Worm (Caenorhabditis elegans): ENCODE results near the gene ZK822.1.

The ZK822.1 gene

ce11 chrIV:11955592-11955991 is 33.7 kb upstream of the ZK822.1 start:
- TF ChIP-seq ets-7 (tag; optimal IDR thresholded peaks at IDR 0.05) (no peak), aly-1 (tag; optimal IDR thresholded peaks at IDR 0.05) (no peak), ceh-36 (tag; optimal IDR thresholded peaks at IDR 0.05) (no peak), pes-1 (GFP tag; IDR thresholded peaks at IDR 0.05) (no peak), tra-4 (tag; optimal IDR thresholded peaks at IDR 0.05) (no peak)

- TF ChIP-seq hmbx-1 (tag; optimal IDR thresholded peaks at IDR 0.05) (no peak), scrt-1 (GFP tag; IDR thresholded peaks at IDR 0.05) (no peak)
These were observed 30.8 kb upstream of the ZK822.1 start, which contains the start of gene gdh-1 for ce11 chrIV:11952612-11953299. gdh-1 (plus strand) TSS chrIV:11953249.

DNA sequence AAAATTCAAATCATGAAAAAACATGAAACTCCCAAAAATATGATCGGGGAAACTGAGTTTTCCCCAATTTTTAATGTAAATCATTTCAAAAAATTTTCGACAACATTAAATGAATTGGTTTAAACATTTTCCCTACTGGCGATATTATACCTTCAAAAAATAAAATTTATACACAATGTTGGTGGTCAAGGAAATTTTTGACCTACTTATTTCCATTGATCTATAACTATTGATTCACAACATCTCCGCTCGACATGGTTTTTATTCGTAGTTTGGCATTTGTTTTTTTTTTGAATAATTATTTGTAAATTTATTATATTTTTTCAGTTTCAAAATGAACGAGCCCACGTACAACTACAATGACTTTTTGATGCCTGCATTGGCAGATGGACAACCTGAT is 28.3 kb upstream of the ZK822.1 start, which contains the start of gene tbx-36:
tbx-36 (plus strand) TSS at position 301 of the 400 bp plus-strand sequence.
- TF ChIP-seq hmg-4 (GFP tag; optimal IDR thresholded peaks at IDR 0.05) (no peak), ceh-13 (GFP tag; optimal IDR thresholded peaks at IDR 0.05) (no peak), hmbx-1 (tag; optimal IDR thresholded peaks at IDR 0.05) (no peak), sea-1 (GFP tag; conservative IDR thresholded peaks at IDR 0.05) (no peak), hnd-1 (tag; optimal IDR thresholded peaks at IDR 0.05) (no peak), ceh-36 (tag; optimal IDR thresholded peaks at IDR 0.05) (no peak), ama-1 (optimal IDR thresholded peaks at IDR 0.05) (no peak), aly-1 (tag; optimal IDR thresholded peaks at IDR 0.05) (no peak), tra-4 (tag; optimal IDR thresholded peaks at IDR 0.05) (no peak), scrt-1 (GFP tag; IDR thresholded peaks at IDR 0.05) (no peak), tbx-37 (GFP tag; conservative IDR thresholded peaks at IDR 0.05) (no peak)

DNA sequence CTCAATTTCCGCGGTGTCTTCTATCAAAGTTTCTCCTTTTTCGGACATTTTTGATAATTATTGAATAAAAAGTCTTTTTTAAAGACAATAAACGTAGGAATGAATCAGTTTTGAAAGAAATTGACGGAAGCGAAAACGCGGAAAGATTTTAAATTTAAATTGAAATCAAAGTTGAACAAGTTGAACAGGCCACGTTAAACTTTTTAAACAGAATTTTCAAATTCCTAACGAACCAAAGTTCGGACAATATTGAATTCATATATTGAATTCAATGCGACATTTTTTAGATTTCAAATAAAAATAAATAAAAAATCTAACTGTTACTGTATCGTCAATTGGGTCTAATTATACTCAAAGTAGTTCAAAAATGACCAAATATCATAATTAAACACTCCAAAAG is 27.8 kb upstream of the ZK822.1 start, which contains the start of gene hdl-1:
hdl-1 (minus strand) TSS at position 101 of the 400 bp plus-strand sequence.
- TF ChIP-seq ama-1 (optimal IDR thresholded peaks at IDR 0.05), result no peak
- no peak for TF ChIP-seq hnd-1 (tag; optimal IDR thresholded peaks at IDR 0.05)
- no peak for TF ChIP-seq scrt-1 (GFP tag; IDR thresholded peaks at IDR 0.05)
- TF ChIP-seq sea-1 (GFP tag; conservative IDR thresholded peaks at IDR 0.05), result no peak
- TF ChIP-seq ceh-36 (tag; optimal IDR thresholded peaks at IDR 0.05), result no peak
- no peak for TF ChIP-seq F13C5.2 (tag; optimal IDR thresholded peaks at IDR 0.05)

DNA sequence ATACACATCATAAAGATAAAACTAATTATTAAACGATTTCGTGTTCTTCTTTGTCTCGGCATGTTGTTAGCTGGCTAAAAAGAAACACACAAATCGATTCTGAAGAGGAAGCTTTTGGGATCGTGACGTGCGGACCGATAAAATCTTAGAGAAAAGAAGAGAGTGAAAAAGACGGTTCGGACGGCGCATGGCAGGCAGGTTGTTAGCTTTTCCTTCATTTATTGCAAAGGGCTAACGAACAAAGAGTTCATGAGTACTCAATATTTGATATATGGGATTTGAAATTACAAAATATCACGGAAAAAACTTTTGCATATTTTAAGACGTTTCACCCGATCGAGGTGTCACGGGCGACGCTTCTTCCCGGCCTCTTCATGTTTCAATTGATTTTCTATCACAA is 23.7 kb upstream of the ZK822.1 start, which contains the start of gene ZK829.3:
ZK829.3 (minus strand) TSS at position 101 of the 400 bp plus-strand sequence.
- no peak for TF ChIP-seq tbx-37 (GFP tag; conservative IDR thresholded peaks at IDR 0.05)
- TF ChIP-seq F13C5.2 (tag; optimal IDR thresholded peaks at IDR 0.05), result no peak
- TF ChIP-seq sea-1 (GFP tag; conservative IDR thresholded peaks at IDR 0.05), result no peak
- no peak for TF ChIP-seq ceh-36 (tag; optimal IDR thresholded peaks at IDR 0.05)
- no peak for TF ChIP-seq hnd-1 (tag; optimal IDR thresholded peaks at IDR 0.05)
- no peak for TF ChIP-seq scrt-1 (GFP tag; IDR thresholded peaks at IDR 0.05)
- TF ChIP-seq aly-1 (tag; optimal IDR thresholded peaks at IDR 0.05), result no peak
- TF ChIP-seq pes-1 (GFP tag; IDR thresholded peaks at IDR 0.05), result no peak
- TF ChIP-seq ama-1 (optimal IDR thresholded peaks at IDR 0.05), result no peak
- no peak for TF ChIP-seq tbx-11 (GFP tag; IDR thresholded peaks at IDR 0.05)
- TF ChIP-seq flt-1 (GFP tag; IDR thresholded peaks at IDR 0.05), result no peak
- TF ChIP-seq ceh-13 (GFP tag; optimal IDR thresholded peaks at IDR 0.05), result no peak
- no peak for TF ChIP-seq hmbx-1 (tag; optimal IDR thresholded peaks at IDR 0.05)
- no peak for TF ChIP-seq ets-7 (tag; optimal IDR thresholded peaks at IDR 0.05)
- TF ChIP-seq tra-4 (tag; optimal IDR thresholded peaks at IDR 0.05), result no peak
- no peak for TF ChIP-seq B0310.2 (tag; optimal IDR thresholded peaks at IDR 0.05)

- no peak for TF ChIP-seq B0310.2 (tag; optimal IDR thresholded peaks at IDR 0.05)
- no peak for TF ChIP-seq tbx-37 (GFP tag; conservative IDR thresholded peaks at IDR 0.05)
- no peak for TF ChIP-seq hmbx-1 (tag; optimal IDR thresholded peaks at IDR 0.05)
- no peak for TF ChIP-seq ets-7 (tag; optimal IDR thresholded peaks at IDR 0.05)
- TF ChIP-seq pes-1 (GFP tag; IDR thresholded peaks at IDR 0.05), result no peak
- TF ChIP-seq hnd-1 (tag; optimal IDR thresholded peaks at IDR 0.05), result no peak
- no peak for TF ChIP-seq ceh-36 (tag; optimal IDR thresholded peaks at IDR 0.05)
- no peak for TF ChIP-seq hmg-4 (GFP tag; optimal IDR thresholded peaks at IDR 0.05)
These were observed 20.4 kb upstream of the ZK822.1 start, which contains the start of gene ZK829.1 for ce11 chrIV:11942313-11942712. ZK829.1 (minus strand) TSS chrIV:11942413.

ce11 chrIV:11938554-11938953 is 16.6 kb upstream of the ZK822.1 start:
- TF ChIP-seq aly-1 (tag; optimal IDR thresholded peaks at IDR 0.05) (no peak), flt-1 (GFP tag; IDR thresholded peaks at IDR 0.05) (no peak), scrt-1 (GFP tag; IDR thresholded peaks at IDR 0.05) (no peak), ceh-36 (tag; optimal IDR thresholded peaks at IDR 0.05) (no peak), pes-1 (GFP tag; IDR thresholded peaks at IDR 0.05) (no peak), tra-4 (tag; optimal IDR thresholded peaks at IDR 0.05) (no peak), F13C5.2 (tag; optimal IDR thresholded peaks at IDR 0.05) (no peak), hmg-4 (GFP tag; optimal IDR thresholded peaks at IDR 0.05) (no peak), ceh-13 (GFP tag; optimal IDR thresholded peaks at IDR 0.05) (no peak), tbx-11 (GFP tag; IDR thresholded peaks at IDR 0.05) (no peak), ama-1 (optimal IDR thresholded peaks at IDR 0.05) (no peak), tbx-37 (GFP tag; conservative IDR thresholded peaks at IDR 0.05) (no peak), hnd-1 (tag; optimal IDR thresholded peaks at IDR 0.05) (no peak), ets-7 (tag; optimal IDR thresholded peaks at IDR 0.05) (no peak)

DNA sequence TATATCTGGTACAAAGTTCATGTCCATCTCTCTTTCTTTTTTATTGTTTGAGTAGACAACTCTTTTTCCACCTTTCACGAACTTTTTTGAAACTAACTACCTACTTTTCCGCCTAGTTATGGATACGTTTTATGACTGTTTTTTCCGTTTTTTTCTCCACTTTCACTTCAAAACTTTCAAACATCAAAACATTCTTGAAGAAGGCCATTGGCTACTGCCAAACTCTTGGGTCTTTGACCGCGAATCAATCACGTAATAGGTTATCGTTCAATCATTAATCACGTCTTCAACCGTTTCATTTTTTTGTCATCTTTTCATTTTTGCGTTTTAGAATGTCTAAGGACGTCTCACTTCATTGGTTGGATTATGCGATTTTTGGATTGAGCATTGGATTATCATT is 15.2 kb upstream of the ZK822.1 start, which contains the start of gene slc-5A12:
slc-5A12 (plus strand) TSS at position 333 of the 400 bp plus-strand sequence.
- TF ChIP-seq pes-1 (GFP tag; IDR thresholded peaks at IDR 0.05) (no peak), tra-4 (tag; optimal IDR thresholded peaks at IDR 0.05) (no peak), tbx-37 (GFP tag; conservative IDR thresholded peaks at IDR 0.05) (no peak), flt-1 (GFP tag; IDR thresholded peaks at IDR 0.05) (no peak), B0310.2 (tag; optimal IDR thresholded peaks at IDR 0.05) (no peak), ceh-13 (GFP tag; optimal IDR thresholded peaks at IDR 0.05) (no peak), hmbx-1 (tag; optimal IDR thresholded peaks at IDR 0.05) (no peak)

Data from whole organism, early embryonic.